Worm (Caenorhabditis elegans) whole organism, early embryonic: ENCODE measurements around the gene math-31.

Source experiments
- B0310.2 ChIP-seq: sonication (generic microtip); optimal IDR thresholded peaks from 2 replicates; lab custom pipeline; 2016; ENCODE audit warnings: mild to moderate bottlenecking, missing genetic modification characterization, missing compliant biosample characterization
- F13C5.2 ChIP-seq: sonication (generic microtip); optimal IDR thresholded peaks from 2 replicates; lab custom pipeline; 2017; ENCODE audit warnings: mild to moderate bottlenecking, missing genetic modification characterization, inconsistent platforms, missing compliant biosample characterization
- aly-1 ChIP-seq: sonication (generic microtip); optimal IDR thresholded peaks from 2 replicates; lab custom pipeline; 2016; ENCODE audit warnings: missing genetic modification characterization, missing compliant biosample characterization
- ama-1 ChIP-seq: fragments of 150-350 bp; optimal IDR thresholded peaks from 2 replicates; lab custom pipeline; 2014
- ceh-13 ChIP-seq: fragments of 200-800 bp; sonication (Bioruptor generic); optimal IDR thresholded peaks from 2 replicates; lab custom pipeline; 2018; ENCODE audit warnings: mild to moderate bottlenecking, missing genetic modification characterization, missing compliant biosample characterization
- ceh-36 ChIP-seq: sonication (generic microtip); optimal IDR thresholded peaks from 2 replicates; lab custom pipeline; 2016; ENCODE audit warnings: missing genetic modification characterization, inconsistent platforms, missing compliant biosample characterization
- ets-7 ChIP-seq: sonication (generic microtip); optimal IDR thresholded peaks from 2 replicates; lab custom pipeline; 2016; ENCODE audit warnings: missing genotype, missing genetic modification characterization, missing compliant biosample characterization
- flt-1 ChIP-seq: fragments of 200-800 bp; sonication (Bioruptor generic); IDR thresholded peaks from 2 replicates; pipeline ENCODE4 v1.3.6; 2022; ENCODE audit warnings: missing genetic modification characterization, missing compliant biosample characterization
- hmbx-1 ChIP-seq: sonication (generic microtip); optimal IDR thresholded peaks from 2 replicates; lab custom pipeline; 2016; ENCODE audit warnings: mild to moderate bottlenecking, missing genetic modification characterization, missing compliant biosample characterization
- hmg-4 ChIP-seq: fragments of 200-800 bp; sonication (Bioruptor generic); optimal IDR thresholded peaks from 2 replicates; lab custom pipeline; 2018; ENCODE audit warnings: mild to moderate bottlenecking, missing genetic modification characterization, missing compliant biosample characterization
- hnd-1 ChIP-seq: sonication (generic microtip); optimal IDR thresholded peaks from 2 replicates; lab custom pipeline; 2016; ENCODE audit warnings: missing genetic modification characterization, missing compliant biosample characterization
- pes-1 ChIP-seq: fragments of 200-800 bp; sonication (Bioruptor generic); IDR thresholded peaks from 2 replicates; pipeline ENCODE4 v1.3.6; 2022; ENCODE audit warnings: missing genetic modification reagents, missing genetic modification characterization, missing compliant biosample characterization
- scrt-1 ChIP-seq: fragments of 200-800 bp; sonication (Bioruptor generic); IDR thresholded peaks from 2 replicates; pipeline ENCODE4 v1.3.6; 2022; ENCODE audit warnings: missing genetic modification characterization, missing compliant biosample characterization
- sea-1 ChIP-seq: fragments of 200-800 bp; sonication (Bioruptor generic); conservative IDR thresholded peaks from 2 replicates; pipeline ENCODE4 v1.3.6; 2022; ENCODE audit warnings: missing genetic modification characterization, missing compliant biosample characterization
- tbx-11 ChIP-seq: fragments of 200-800 bp; sonication (Bioruptor generic); IDR thresholded peaks from 2 replicates; pipeline ENCODE4 v1.3.6; 2022; ENCODE audit warnings: missing genetic modification characterization, missing compliant biosample characterization
- tbx-37 ChIP-seq: fragments of 200-800 bp; sonication (Bioruptor generic); conservative IDR thresholded peaks from 2 replicates; pipeline ENCODE4 v1.3.6; 2022; ENCODE audit warnings: missing genetic modification reagents, missing genetic modification characterization, missing compliant biosample characterization
- tra-4 ChIP-seq: sonication (generic microtip); optimal IDR thresholded peaks from 2 replicates; lab custom pipeline; 2017; ENCODE audit warnings: missing genetic modification characterization, missing compliant biosample characterization

Gene math-31

DNA sequence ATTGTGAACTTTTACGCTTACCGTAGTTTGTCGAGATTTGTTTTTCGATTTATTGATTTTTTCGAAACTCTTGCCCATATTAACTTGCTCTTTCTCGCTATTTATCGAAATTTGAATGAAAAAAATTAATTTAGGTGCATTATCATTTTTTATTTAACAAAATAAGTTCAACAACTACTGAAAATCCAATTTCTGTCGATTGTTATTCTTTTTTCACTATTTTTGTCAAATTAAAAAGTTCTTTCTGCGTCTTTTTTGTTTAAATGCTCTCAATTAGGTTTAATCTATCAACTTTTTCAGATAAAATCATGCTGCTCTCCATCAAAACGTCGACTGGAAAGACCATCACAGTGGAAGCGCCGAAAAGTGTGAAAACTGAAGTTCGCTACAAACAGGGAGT is 13.5 kb upstream of the math-31 start, which contains the start of gene F52C6.2:
TSS of gene F52C6.2 (plus strand) at position 301 of the 400 bp plus-strand sequence.
- no peak for TF ChIP-seq tbx-11 (GFP tag; lab: Robert Waterston, UW)
- TF ChIP-seq hmg-4 (GFP tag; lab: Kevin White, UChicago), result no peak
- no peak for TF ChIP-seq B0310.2 (tag; lab: Kevin White, UChicago)
- no peak for TF ChIP-seq scrt-1 (GFP tag; lab: Robert Waterston, UW)
- TF ChIP-seq F13C5.2 (tag; lab: Kevin White, UChicago), result no peak

DNA sequence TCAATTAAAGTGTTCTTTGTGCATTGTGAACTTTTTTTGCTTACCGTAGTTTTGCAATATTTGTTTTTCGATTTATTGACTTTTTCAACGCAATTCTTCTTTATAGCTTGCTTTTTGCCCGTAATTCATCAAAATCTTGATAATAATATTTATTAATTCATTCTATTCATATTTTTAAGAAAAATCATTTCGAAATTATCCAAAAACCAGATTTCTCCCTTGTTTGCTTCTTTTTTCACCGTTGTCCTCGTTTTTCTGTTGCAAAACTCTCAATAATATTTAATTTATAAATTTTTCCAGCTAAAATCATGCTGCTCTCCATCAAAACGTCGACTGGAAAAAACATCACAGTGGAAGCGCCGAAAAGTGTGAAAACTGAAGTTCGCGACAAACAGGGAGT is 11.8 kb upstream of the math-31 start, which contains the start of gene F52C6.3:
TSS of gene F52C6.3 (plus strand) at position 301 of the 400 bp plus-strand sequence.
- no peak for TF ChIP-seq tbx-11 (GFP tag; lab: Robert Waterston, UW)

DNA sequence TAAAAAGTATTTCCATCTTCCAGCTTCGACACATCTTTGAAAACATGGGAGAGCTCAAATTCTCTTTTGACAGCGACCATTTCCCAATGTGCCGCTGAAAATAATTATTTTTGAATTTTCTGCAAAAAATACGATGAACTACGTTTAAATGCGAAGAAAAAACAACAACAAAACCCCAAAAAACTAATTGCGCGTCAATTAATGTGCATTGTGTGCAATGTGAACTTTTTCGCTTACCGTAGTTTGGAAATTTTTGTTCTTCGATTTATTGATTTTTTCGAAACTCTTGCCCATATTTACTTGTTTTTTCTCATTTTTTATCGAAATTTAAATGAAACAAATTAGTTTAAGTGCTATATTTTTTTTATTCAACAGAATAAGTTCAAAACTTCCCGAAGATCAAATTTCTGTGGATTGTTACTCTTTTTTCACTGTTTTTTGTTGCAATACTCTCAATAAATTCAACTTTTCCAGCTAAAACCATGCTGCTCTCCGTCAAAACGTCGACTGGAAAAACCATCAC is 10.1 kb upstream of the math-31 start, which contains the start of the genes bath-2 and F52C6.4:
TSS of gene bath-2 (minus strand) at position 101 of the 523 bp plus-strand sequence.
TSS of gene F52C6.4 (plus strand) at position 473 of the 523 bp plus-strand sequence.
- TF ChIP-seq ceh-13 (GFP tag; lab: Kevin White, UChicago) (no peak), sea-1 (GFP tag; lab: Robert Waterston, UW) (no peak), pes-1 (GFP tag; lab: Robert Waterston, UW) (no peak), scrt-1 (GFP tag; lab: Robert Waterston, UW) (no peak), F13C5.2 (tag; lab: Kevin White, UChicago) (no peak), hmg-4 (GFP tag; lab: Kevin White, UChicago) (no peak), ets-7 (tag; lab: Kevin White, UChicago) (no peak), ceh-36 (tag; lab: Kevin White, UChicago) (no peak), hmbx-1 (tag; lab: Kevin White, UChicago) (no peak), hnd-1 (tag; lab: Kevin White, UChicago) (no peak), B0310.2 (tag; lab: Kevin White, UChicago) (no peak), ama-1 (lab: Kevin White, UChicago) (no peak), tra-4 (no peak), tbx-37 (GFP tag; lab: Robert Waterston, UW) (no peak), aly-1 (tag; lab: Kevin White, UChicago) (no peak)

DNA sequence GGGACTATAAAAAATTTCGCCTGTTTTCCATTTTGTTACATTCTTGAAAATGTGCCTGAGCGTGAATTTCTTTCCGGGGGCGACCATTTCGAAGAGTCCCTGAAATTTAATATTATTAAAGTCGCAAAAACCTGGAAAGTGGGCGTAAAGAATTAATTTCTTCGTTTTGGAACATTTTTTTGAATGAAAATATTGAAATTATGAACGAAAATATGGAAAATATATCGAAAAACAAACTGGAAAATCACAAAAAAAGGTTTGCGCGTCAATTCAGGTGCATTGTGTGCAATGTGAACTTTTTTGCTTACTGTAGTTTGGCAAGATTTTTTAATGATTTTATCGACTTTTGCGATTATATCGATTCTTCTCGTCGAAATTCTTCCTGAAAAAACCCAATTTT is 8.4 kb upstream of the math-31 start, which contains the start of gene bath-7:
TSS of gene bath-7 (minus strand) at position 101 of the 400 bp plus-strand sequence.
- TF ChIP-seq scrt-1 (GFP tag; lab: Robert Waterston, UW) (no peak), F13C5.2 (tag; lab: Kevin White, UChicago) (no peak), B0310.2 (tag; lab: Kevin White, UChicago) (no peak), ceh-13 (GFP tag; lab: Kevin White, UChicago) (no peak), ets-7 (tag; lab: Kevin White, UChicago) (no peak), pes-1 (GFP tag; lab: Robert Waterston, UW) (no peak), hmbx-1 (tag; lab: Kevin White, UChicago) (no peak), hmg-4 (GFP tag; lab: Kevin White, UChicago) (no peak), ama-1 (lab: Kevin White, UChicago) (no peak), tra-4 (no peak), aly-1 (tag; lab: Kevin White, UChicago) (no peak), flt-1 (GFP tag; lab: Robert Waterston, UW) (no peak), hnd-1 (tag; lab: Kevin White, UChicago) (no peak), tbx-11 (GFP tag; lab: Robert Waterston, UW) (no peak), ceh-36 (tag; lab: Kevin White, UChicago) (no peak), tbx-37 (GFP tag; lab: Robert Waterston, UW) (no peak)

DNA sequence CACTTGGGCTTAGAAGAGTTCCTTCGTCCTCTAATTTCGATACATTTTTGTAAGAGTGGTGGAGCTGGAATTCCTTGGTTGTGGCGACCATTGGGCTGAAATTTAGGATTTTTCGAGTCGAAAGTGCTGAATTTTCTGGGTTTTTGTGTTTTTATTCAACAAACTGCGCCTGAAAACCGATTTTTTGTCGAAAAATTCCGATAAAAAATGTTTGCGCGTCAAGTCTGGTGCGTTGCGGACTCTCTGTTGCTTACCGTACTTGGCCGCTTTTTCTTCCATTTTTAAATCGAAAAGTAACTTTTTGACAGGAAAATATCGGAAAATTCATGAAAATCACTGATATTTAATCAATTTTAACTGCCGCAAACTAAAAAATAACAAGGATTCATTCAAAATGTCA is 5.2 kb upstream of the math-31 start, which contains the start of gene bath-4:
TSS of gene bath-4 (minus strand) at position 101 of the 400 bp plus-strand sequence.
- TF ChIP-seq ama-1 (lab: Kevin White, UChicago) (no peak), hnd-1 (tag; lab: Kevin White, UChicago) (no peak), ceh-36 (tag; lab: Kevin White, UChicago) (no peak), ets-7 (tag; lab: Kevin White, UChicago) (no peak), pes-1 (GFP tag; lab: Robert Waterston, UW) (no peak), tbx-37 (GFP tag; lab: Robert Waterston, UW) (no peak)

DNA sequence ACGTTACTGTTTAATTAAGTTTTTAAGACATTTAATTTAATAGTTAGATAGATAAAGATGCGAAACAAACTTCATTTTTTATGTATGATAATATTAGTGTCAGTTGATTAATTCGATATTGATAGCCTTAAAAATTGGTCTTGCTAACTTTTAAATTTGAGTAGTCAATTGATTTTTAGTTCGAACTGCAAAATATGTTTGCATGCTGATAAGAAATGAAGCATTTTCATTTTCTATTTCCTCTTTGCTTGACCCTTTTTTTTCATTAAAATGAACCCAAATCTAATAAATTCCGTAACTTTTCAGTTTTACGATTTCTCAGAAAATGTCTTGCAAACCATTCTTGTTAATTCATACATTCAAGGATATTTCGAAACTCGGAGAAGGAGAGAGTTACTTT is 7.5 kb downstream of the math-31 start, which contains the start of gene math-22:
TSS of gene math-22 (plus strand) at position 301 of the 400 bp plus-strand sequence.
- TF ChIP-seq ceh-13 (GFP tag; lab: Kevin White, UChicago) (no peak), ama-1 (lab: Kevin White, UChicago) (no peak), flt-1 (GFP tag; lab: Robert Waterston, UW) (no peak), tbx-37 (GFP tag; lab: Robert Waterston, UW) (no peak), ets-7 (tag; lab: Kevin White, UChicago) (no peak), hmg-4 (GFP tag; lab: Kevin White, UChicago) (no peak), hnd-1 (tag; lab: Kevin White, UChicago) (no peak), hmbx-1 (tag; lab: Kevin White, UChicago) (no peak), tra-4 (no peak), scrt-1 (GFP tag; lab: Robert Waterston, UW) (no peak), pes-1 (GFP tag; lab: Robert Waterston, UW) (no peak)

DNA sequence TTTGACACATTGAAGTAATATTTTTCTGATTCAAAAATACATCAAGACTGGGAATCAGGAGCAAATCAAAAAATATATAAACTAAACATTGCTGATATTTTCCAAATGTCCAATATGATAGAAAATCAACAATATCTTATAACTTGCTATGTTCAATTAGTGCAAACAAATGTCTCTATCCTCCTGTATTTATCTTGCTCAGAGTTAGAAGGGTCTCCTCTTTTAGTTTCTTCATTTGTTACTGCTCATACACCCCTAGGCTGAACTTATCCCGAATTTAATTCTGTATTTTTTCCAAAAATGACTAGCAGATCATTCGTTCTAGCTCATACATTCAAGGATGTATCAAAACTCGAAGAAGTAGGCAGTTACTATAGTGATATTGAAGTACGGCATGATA is 10.7 kb downstream of the math-31 start, which contains the start of gene math-23:
TSS of gene math-23 (plus strand) at position 301 of the 400 bp plus-strand sequence.
- TF ChIP-seq tra-4 (no peak), flt-1 (GFP tag; lab: Robert Waterston, UW) (no peak), tbx-11 (GFP tag; lab: Robert Waterston, UW) (no peak), hmg-4 (GFP tag; lab: Kevin White, UChicago) (no peak), aly-1 (tag; lab: Kevin White, UChicago) (no peak), hnd-1 (tag; lab: Kevin White, UChicago) (no peak), pes-1 (GFP tag; lab: Robert Waterston, UW) (no peak), tbx-37 (GFP tag; lab: Robert Waterston, UW) (no peak), ceh-36 (tag; lab: Kevin White, UChicago) (no peak), sea-1 (GFP tag; lab: Robert Waterston, UW) (no peak)
